Fruit fly (Drosophila melanogaster): ENCODE measurements around the gene AIMP2.

AIMP2 gene

dm6 chr3L:15587445-15588381, 4.3 kb downstream of the AIMP2 start, which contains the start of gene CG7656:
CG7656 (minus strand) TSS chr3L:15588175.
- TF ChIP-seq CG4496 (GFP tag; IDR thresholded peaks at IDR 0.05) (peak; percentile 77), Ets98B (GFP tag; IDR thresholded peaks at IDR 0.05) (peak; percentile 74), Snoo (tag; optimal IDR thresholded peaks at IDR 0.05) (peak; percentile 52), CG9948 (tag; optimal IDR thresholded peaks at IDR 0.05) (no peak), CG8159 (tag; optimal IDR thresholded peaks at IDR 0.05) (peak; percentile 31), EcR (GFP tag; optimal IDR thresholded peaks at IDR 0.05) (peak; percentile 92), Pif1A (GFP tag; optimal IDR thresholded peaks at IDR 0.05) (peak; percentile 29), gl (tag; optimal IDR thresholded peaks at IDR 0.05) (peak; percentile 10), D1 (tag; optimal IDR thresholded peaks at IDR 0.05) (no peak), CG17806 (tag; optimal IDR thresholded peaks at IDR 0.05) (no peak), CG34367 (tag; optimal IDR thresholded peaks at IDR 0.05) (peak; percentile 15), CG8301 (tag; optimal IDR thresholded peaks at IDR 0.05) (no peak), Pif1B (GFP tag; optimal IDR thresholded peaks at IDR 0.05) (no peak), CG32121 (GFP tag; IDR thresholded peaks at IDR 0.05) (peak; percentile 46), rn (GFP tag; IDR thresholded peaks at IDR 0.05) (0 out of 2 replicates have a peak, but pooled peaks have one; percentile 41), CG15710 (tag; optimal IDR thresholded peaks at IDR 0.05) (peak; percentile 25), CG14655 (GFP tag; optimal IDR thresholded peaks at IDR 0.05) (no peak), fd96Ca (GFP tag; IDR thresholded peaks at IDR 0.05) (peak; percentile 53; the same call in 2 of the 3 replicates), CG12605 (GFP tag; IDR thresholded peaks at IDR 0.05) (no peak; the same call in 1 of the 2 replicates), CG10348 (GFP tag; IDR thresholded peaks at IDR 0.05) (no peak), CG13204 (GFP tag; optimal IDR thresholded peaks at IDR 0.05) (no peak)

dm6 chr3L:15588514-15589138, 5.2 kb downstream of the AIMP2 start, which contains the start of gene RhoGAP71E:
RhoGAP71E (plus strand) TSS chr3L:15588860.
- TF ChIP-seq Ets98B (GFP tag; IDR thresholded peaks at IDR 0.05) = peak; percentile 54
- no peak for TF ChIP-seq CG17806 (tag; optimal IDR thresholded peaks at IDR 0.05)
- TF ChIP-seq CG32121 (GFP tag; IDR thresholded peaks at IDR 0.05) = peak; percentile 32
- peak; percentile 20 for TF ChIP-seq Snoo (tag; optimal IDR thresholded peaks at IDR 0.05)
- TF ChIP-seq fd96Ca (GFP tag; IDR thresholded peaks at IDR 0.05) = peak; percentile 51; the same call in 1 of the 3 replicates
- peak; percentile 2 for TF ChIP-seq CG9948 (tag; optimal IDR thresholded peaks at IDR 0.05)
- no peak for TF ChIP-seq rn (GFP tag; IDR thresholded peaks at IDR 0.05)
- no peak for TF ChIP-seq CG10348 (GFP tag; IDR thresholded peaks at IDR 0.05)
- no peak for TF ChIP-seq Pif1A (GFP tag; optimal IDR thresholded peaks at IDR 0.05)
- TF ChIP-seq EcR (GFP tag; optimal IDR thresholded peaks at IDR 0.05) = peak; percentile 33
- no peak for TF ChIP-seq gl (tag; optimal IDR thresholded peaks at IDR 0.05)
- TF ChIP-seq CG34367 (tag; optimal IDR thresholded peaks at IDR 0.05) = peak; percentile 12
- TF ChIP-seq CG8301 (tag; optimal IDR thresholded peaks at IDR 0.05) = peak; percentile 18
- TF ChIP-seq CG13204 (GFP tag; optimal IDR thresholded peaks at IDR 0.05) = no peak
- TF ChIP-seq CG15710 (tag; optimal IDR thresholded peaks at IDR 0.05) = peak; percentile 2
- no peak for TF ChIP-seq CG14655 (GFP tag; optimal IDR thresholded peaks at IDR 0.05)
- TF ChIP-seq D1 (tag; optimal IDR thresholded peaks at IDR 0.05) = no peak
- TF ChIP-seq CG4496 (GFP tag; IDR thresholded peaks at IDR 0.05) = peak; percentile 73
- no peak for TF ChIP-seq Pif1B (GFP tag; optimal IDR thresholded peaks at IDR 0.05)
- 0 out of 2 replicates have a peak, but pooled peaks have one; percentile 36 for TF ChIP-seq CG12605 (GFP tag; IDR thresholded peaks at IDR 0.05)
- TF ChIP-seq CG8159 (tag; optimal IDR thresholded peaks at IDR 0.05) = peak; percentile 36

DNA sequence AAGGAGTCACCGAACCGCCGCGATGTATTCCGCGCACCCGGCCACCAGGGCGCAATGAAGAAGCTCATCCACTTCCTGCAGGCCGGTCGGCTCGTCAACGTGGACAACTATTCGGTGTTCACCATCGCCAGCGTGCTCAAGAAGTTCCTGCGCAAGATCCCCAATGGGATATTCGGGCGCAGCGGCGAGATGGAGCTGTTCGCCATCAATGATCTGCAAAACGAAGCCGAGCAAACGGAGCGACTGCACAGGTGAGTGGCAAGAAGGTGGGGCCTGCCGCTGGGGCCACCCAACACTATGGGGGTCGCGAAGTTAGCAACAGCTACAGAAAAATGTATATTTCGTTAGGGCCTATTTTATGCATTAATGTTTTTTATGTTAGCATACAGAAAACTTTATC, 6.3 kb downstream of the AIMP2 start:
- TF ChIP-seq rn (GFP tag; IDR thresholded peaks at IDR 0.05) = no peak
- TF ChIP-seq CG12605 (GFP tag; IDR thresholded peaks at IDR 0.05) = no peak
- peak; percentile 7 for TF ChIP-seq CG14655 (GFP tag; optimal IDR thresholded peaks at IDR 0.05)
- TF ChIP-seq CG32121 (GFP tag; IDR thresholded peaks at IDR 0.05) = 0 out of 2 replicates have a peak, but pooled peaks have one; percentile 31
- no peak for TF ChIP-seq CG9948 (tag; optimal IDR thresholded peaks at IDR 0.05)
- peak; percentile 60; the same call in 2 of the 3 replicates for TF ChIP-seq CG4496 (GFP tag; IDR thresholded peaks at IDR 0.05)
- TF ChIP-seq D1 (tag; optimal IDR thresholded peaks at IDR 0.05) = no peak
- TF ChIP-seq Ets98B (GFP tag; IDR thresholded peaks at IDR 0.05) = peak; percentile 39
- no peak for TF ChIP-seq EcR (GFP tag; optimal IDR thresholded peaks at IDR 0.05)
- no peak for TF ChIP-seq Pif1B (GFP tag; optimal IDR thresholded peaks at IDR 0.05)

DNA sequence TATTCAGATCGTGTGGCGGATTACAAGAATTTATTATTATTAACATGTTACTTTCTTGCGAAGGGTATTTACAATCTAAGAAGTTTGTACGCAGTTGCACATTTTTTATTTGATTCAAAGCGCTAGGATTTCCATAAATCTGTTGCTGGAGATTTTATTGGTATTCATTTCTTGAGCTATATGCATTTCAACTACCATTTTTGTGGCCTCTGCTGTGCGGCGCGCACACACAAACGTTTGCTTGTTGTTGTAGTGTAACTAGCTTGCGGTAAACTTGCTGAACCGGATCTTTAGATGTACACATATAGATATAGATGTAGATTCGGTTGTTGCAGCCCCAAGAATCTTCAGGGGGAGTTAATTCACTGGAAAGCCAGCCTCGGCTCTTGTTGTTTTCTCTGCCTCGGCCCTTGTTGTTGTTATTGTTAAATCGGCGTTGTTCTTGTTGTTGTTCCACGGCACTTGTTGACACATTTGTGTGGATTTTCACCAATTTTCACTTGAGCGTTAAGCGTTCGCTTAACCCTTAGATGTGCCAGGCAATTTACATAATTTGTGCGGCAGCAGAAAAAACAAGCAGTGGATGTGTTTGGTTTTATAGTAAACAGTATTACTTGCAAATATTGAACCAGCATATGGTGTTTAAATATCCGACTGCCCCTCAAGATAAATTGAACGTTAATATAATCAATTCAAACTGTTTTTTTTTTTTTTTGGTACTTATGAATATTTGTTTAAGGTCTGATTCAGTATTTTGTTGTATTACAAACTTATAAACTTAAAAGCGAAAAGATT, 7.6 kb downstream of the AIMP2 start:
- peak; percentile 6 for TF ChIP-seq Pif1A (GFP tag; optimal IDR thresholded peaks at IDR 0.05)
- TF ChIP-seq EcR (GFP tag; optimal IDR thresholded peaks at IDR 0.05) = peak; percentile 28
- TF ChIP-seq CG8301 (tag; optimal IDR thresholded peaks at IDR 0.05) = no peak
- TF ChIP-seq CG32121 (GFP tag; IDR thresholded peaks at IDR 0.05) = no peak
- TF ChIP-seq Pif1B (GFP tag; optimal IDR thresholded peaks at IDR 0.05) = no peak
